Fruit fly (Drosophila melanogaster) S2 (cell line): ENCODE data around the gene Flo2.

Source experiments
- CG8478 ChIP-seq: fragments of >200 bp; optimal IDR thresholded peaks from 2 replicates; lab custom pipeline; 2018
- CTCF ChIP-seq, 2 experiments: fragments of >200 bp; optimal IDR thresholded peaks; 2 replicates each; lab custom pipeline; 2018

- no peak for TF ChIP-seq CG8478 (lab: Kevin White, UChicago)
- no peak for TF ChIP-seq CTCF (optimal IDR thresholded peaks at IDR 0.05; lab: Kevin White, UChicago)
Measured at dm6 chrX:14868414-14868813, 29.2 kb downstream of the Flo2 start.
